Worm (Caenorhabditis elegans) whole organism, L3 larva: Measurements from ENCODE around the gene Y57A10A.27.

ENCODE experiments used
- R02D3.7 ChIP-seq: fragments of 150-350 bp; optimal IDR thresholded peaks from 2 replicates; lab custom pipeline; 2014; ENCODE audit warnings: missing biosample characterization, missing genetic modification characterization
- aly-2 ChIP-seq: fragments of 150-350 bp; optimal IDR thresholded peaks from 2 replicates; lab custom pipeline; 2014; ENCODE audit warnings: missing biosample characterization, missing genetic modification characterization
- ama-1 ChIP-seq: fragments of 150-350 bp; optimal IDR thresholded peaks from 2 replicates; lab custom pipeline; 2018
- ceh-16 ChIP-seq: sonication (generic microtip); optimal IDR thresholded peaks from 2 replicates; lab custom pipeline; 2017; ENCODE audit warnings: missing biosample characterization, missing genetic modification characterization
- ceh-28 ChIP-seq: fragments of 150-350 bp; optimal IDR thresholded peaks from 2 replicates; lab custom pipeline; 2014; ENCODE audit warnings: missing biosample characterization, missing genetic modification reagents, missing genetic modification characterization
- ceh-82 ChIP-seq: fragments of 150-350 bp; optimal IDR thresholded peaks from 2 replicates; lab custom pipeline; 2014; ENCODE audit warnings: missing biosample characterization, missing genetic modification characterization
- ceh-9 ChIP-seq: sonication (generic microtip); optimal IDR thresholded peaks from 2 replicates; lab custom pipeline; 2018; ENCODE audit warnings: missing biosample characterization, missing genetic modification characterization
- egl-27 ChIP-seq: sonication (generic microtip); optimal IDR thresholded peaks from 4 replicates; lab custom pipeline; 2017; ENCODE audit warnings: missing biosample characterization, missing genetic modification reagents, missing genetic modification characterization
- elt-1 ChIP-seq: fragments of 150-350 bp; optimal IDR thresholded peaks from 2 replicates; lab custom pipeline; 2014; ENCODE audit warnings: missing biosample characterization, missing genetic modification characterization
- elt-2 ChIP-seq: sonication (generic microtip); optimal IDR thresholded peaks from 2 replicates; lab custom pipeline; 2016; ENCODE audit warnings: missing genetic modification reagents, mild to moderate bottlenecking, missing genetic modification characterization, missing compliant biosample characterization
- elt-3 ChIP-seq, 3 experiments: fragments of 150-350 bp in 1 of 3; sonication (generic microtip) in 2 of 3; optimal IDR thresholded peaks; 2 replicates in 2 of 3; 4 replicates in 1 of 3; lab custom pipeline; 2014 to 2017; ENCODE audit warnings: missing biosample characterization in 3 of 3, missing genetic modification characterization in 3 of 3
- eor-1 ChIP-seq, 2 experiments: fragments of 150-350 bp; optimal IDR thresholded peaks; 2 replicates each; lab custom pipeline; 2014 to 2018; ENCODE audit warnings: missing biosample characterization in 2 of 2, missing genetic modification characterization in 2 of 2
- fkh-10 ChIP-seq: sonication (generic microtip); optimal IDR thresholded peaks from 2 replicates; lab custom pipeline; 2017; ENCODE audit warnings: missing biosample characterization, missing genetic modification reagents, missing genetic modification characterization
- fkh-2 ChIP-seq: fragments of 150-350 bp; optimal IDR thresholded peaks from 2 replicates; lab custom pipeline; 2014; ENCODE audit warnings: missing biosample characterization, missing genetic modification reagents, missing genetic modification characterization
- fos-1 ChIP-seq: fragments of 150-350 bp; optimal IDR thresholded peaks from 2 replicates; lab custom pipeline; 2014; ENCODE audit warnings: missing biosample characterization, missing genetic modification characterization
- hmg-11 ChIP-seq: sonication (generic microtip); optimal IDR thresholded peaks from 2 replicates; lab custom pipeline; 2016; ENCODE audit warnings: missing genetic modification characterization, missing compliant biosample characterization
- lin-15B ChIP-seq: fragments of 150-350 bp; optimal IDR thresholded peaks from 2 replicates; lab custom pipeline; 2014; ENCODE audit warnings: missing biosample characterization, missing genetic modification characterization
- lin-39 ChIP-seq: fragments of 150-350 bp; optimal IDR thresholded peaks from 2 replicates; lab custom pipeline; 2018; ENCODE audit warnings: missing biosample characterization, missing genetic modification reagents, missing genetic modification characterization
- lsy-12 ChIP-seq: sonication (generic microtip); optimal IDR thresholded peaks from 2 replicates; lab custom pipeline; 2016; ENCODE audit warnings: mild to moderate bottlenecking, missing genetic modification characterization, missing compliant biosample characterization
- mdl-1 ChIP-seq: fragments of 150-350 bp; optimal IDR thresholded peaks from 2 replicates; lab custom pipeline; 2014; ENCODE audit warnings: missing biosample characterization, missing genetic modification characterization
- mml-1 ChIP-seq: fragments of 150-350 bp; sonication (generic microtip); optimal IDR thresholded peaks from 3 replicates; lab custom pipeline; 2014; ENCODE audit warnings: missing biosample characterization, missing genetic modification characterization
- nfya-1 ChIP-seq: sonication (generic microtip); optimal IDR thresholded peaks from 2 replicates; lab custom pipeline; 2017; ENCODE audit warnings: missing genetic modification characterization, mild to moderate bottlenecking, missing compliant biosample characterization, antibody characterized with exemption, moderate library complexity; ENCODE audit not compliant: insufficient read depth
- nhr-11 ChIP-seq: fragments of 150-350 bp; optimal IDR thresholded peaks from 2 replicates; lab custom pipeline; 2014; ENCODE audit warnings: missing biosample characterization, missing genetic modification characterization
- nhr-12 ChIP-seq: fragments of 150-350 bp; optimal IDR thresholded peaks from 2 replicates; lab custom pipeline; 2014; ENCODE audit warnings: missing biosample characterization, missing genetic modification characterization
- nhr-23 ChIP-seq: fragments of 150-350 bp; optimal IDR thresholded peaks from 2 replicates; lab custom pipeline; 2014; ENCODE audit warnings: missing biosample characterization, missing genetic modification reagents, missing genetic modification characterization
- nhr-237 ChIP-seq: fragments of 150-350 bp; optimal IDR thresholded peaks from 2 replicates; lab custom pipeline; 2014; ENCODE audit warnings: missing biosample characterization, missing genetic modification characterization
- nhr-25 ChIP-seq: sonication (generic microtip); optimal IDR thresholded peaks from 2 replicates; lab custom pipeline; 2017; ENCODE audit warnings: missing biosample characterization, missing genetic modification characterization
- nhr-28 ChIP-seq: fragments of 150-350 bp; optimal IDR thresholded peaks from 2 replicates; lab custom pipeline; 2014; ENCODE audit warnings: missing biosample characterization, missing genetic modification characterization
- nhr-43 ChIP-seq: sonication (generic microtip); optimal IDR thresholded peaks from 2 replicates; lab custom pipeline; 2016; ENCODE audit warnings: mild to moderate bottlenecking, missing genetic modification characterization, missing compliant biosample characterization; ENCODE audit not compliant: poor library complexity, severe bottlenecking
- nhr-67 ChIP-seq: fragments of 150-350 bp; optimal IDR thresholded peaks from 2 replicates; lab custom pipeline; 2014; ENCODE audit warnings: missing biosample characterization, missing genetic modification characterization
- pha-4 ChIP-seq: fragments of 150-350 bp; optimal IDR thresholded peaks from 2 replicates; lab custom pipeline; 2014; ENCODE audit warnings: missing biosample characterization, missing genetic modification reagents, missing genetic modification characterization
- sea-2 ChIP-seq: fragments of 150-350 bp; sonication (generic microtip); optimal IDR thresholded peaks from 4 replicates; lab custom pipeline; 2014; ENCODE audit warnings: missing biosample characterization, missing genetic modification reagents, missing genetic modification characterization
- tbx-2 ChIP-seq: sonication (generic microtip); optimal IDR thresholded peaks from 2 replicates; lab custom pipeline; 2016; ENCODE audit warnings: mild to moderate bottlenecking, missing genetic modification characterization, missing compliant biosample characterization
- unc-39 ChIP-seq: sonication (generic microtip); optimal IDR thresholded peaks from 4 replicates; lab custom pipeline; 2017; ENCODE audit warnings: missing biosample characterization, missing genetic modification characterization
- zag-1 ChIP-seq: fragments of 150-350 bp; optimal IDR thresholded peaks from 2 replicates; lab custom pipeline; 2014; ENCODE audit warnings: missing biosample characterization, missing genetic modification characterization
- ztf-4 ChIP-seq: fragments of 150-350 bp; optimal IDR thresholded peaks from 2 replicates; lab custom pipeline; 2014; ENCODE audit warnings: missing biosample characterization, missing genetic modification characterization

The Y57A10A.27 gene

DNA sequence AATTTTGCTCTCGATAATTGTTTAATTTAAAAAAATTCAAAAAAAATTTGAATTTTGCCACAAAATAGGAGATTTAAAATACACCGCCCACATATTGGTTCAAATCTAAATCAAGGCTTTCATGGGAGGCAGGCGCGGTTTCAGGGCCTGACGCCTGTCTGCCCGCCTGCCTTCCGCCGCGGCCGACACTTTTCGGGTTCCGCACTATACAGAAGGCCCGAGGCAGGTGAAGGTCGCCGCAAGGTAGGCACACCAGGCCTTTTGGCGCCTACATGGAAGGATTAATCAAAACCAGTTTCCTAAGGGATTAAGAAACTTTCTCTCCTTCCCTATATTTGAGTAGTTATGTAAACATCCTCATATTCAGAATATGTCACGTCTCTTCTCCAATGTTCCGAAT is 32.3 kb downstream of the Y57A10A.27 start, which contains the start of gene Y57A10A.24:
Gene Y57A10A.24 (plus strand): TSS at position 396 of the 400 bp plus-strand sequence.
- TF ChIP-seq pha-4 (tag; lab: Kevin White, UChicago) (no peak), zag-1 (tag; lab: Kevin White, UChicago) (no peak), ceh-28 (tag; lab: Kevin White, UChicago) (no peak), mml-1 (tag; lab: Kevin White, UChicago) (no peak), nhr-28 (tag; lab: Kevin White, UChicago) (no peak), nhr-67 (no peak), lsy-12 (tag; lab: Kevin White, UChicago) (no peak), elt-3 (tag; optimal IDR thresholded peaks at IDR 0.05; lab: Kevin White, UChicago) (no peak), aly-2 (tag; lab: Kevin White, UChicago) (no peak), unc-39 (no peak), nhr-11 (no peak), elt-1 (tag; lab: Kevin White, UChicago) (no peak), mdl-1 (no peak), nhr-12 (tag; lab: Kevin White, UChicago) (no peak), lin-15B (no peak), eor-1 (tag; optimal IDR thresholded peaks at IDR 0.05; lab: Kevin White, UChicago) (no peak), sea-2 (no peak), elt-2 (no peak), ama-1 (lab: Kevin White, UChicago) (no peak)

DNA sequence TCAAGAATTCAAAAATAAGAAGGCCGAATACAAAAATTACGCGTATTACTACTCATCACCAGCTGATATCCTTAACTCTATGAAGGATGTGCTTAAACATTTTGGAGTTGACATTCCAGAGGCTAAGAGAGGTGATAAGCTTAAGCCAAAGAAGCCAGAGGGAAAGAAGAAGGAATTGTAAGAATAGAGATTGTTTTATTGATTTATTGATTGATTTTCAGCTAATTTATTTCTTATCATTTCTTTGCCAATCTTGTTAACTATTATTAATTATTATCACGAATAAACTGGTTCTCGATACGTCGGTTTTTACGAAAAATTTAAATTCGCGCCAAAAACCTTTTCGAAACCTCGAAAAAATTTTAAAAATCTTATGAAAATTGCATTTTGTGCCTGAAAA is 33.1 kb downstream of the Y57A10A.27 start:
- TF ChIP-seq hmg-11 = no peak
- TF ChIP-seq ceh-28 (tag; lab: Kevin White, UChicago) = peak; percentile 76

DNA sequence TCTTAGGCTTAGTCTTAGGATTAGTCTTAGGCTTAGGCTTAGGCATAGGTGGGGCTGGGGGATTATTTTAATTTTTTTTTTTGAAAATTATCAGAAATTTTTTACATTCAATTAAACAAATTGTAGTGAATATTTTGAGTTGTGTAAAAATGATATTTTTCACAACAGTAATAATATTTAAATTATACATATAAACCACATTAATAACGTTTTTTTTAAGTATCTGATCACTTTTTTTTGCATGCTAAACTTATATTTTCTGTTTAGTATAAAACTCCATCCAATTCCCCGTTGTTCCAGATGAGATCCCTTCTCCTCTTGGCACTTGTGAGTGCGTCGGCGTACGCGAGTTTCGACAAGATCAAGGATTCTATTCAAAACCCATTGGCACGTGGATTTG is 34.8 kb downstream of the Y57A10A.27 start, which contains the start of gene txdc-12.1:
Gene txdc-12.1 (plus strand): TSS at position 301 of the 400 bp plus-strand sequence.
- TF ChIP-seq nhr-43 (tag; lab: Kevin White, UChicago) (no peak), fkh-10 (GFP tag; lab: Kevin White, UChicago) (no peak), nhr-237 (tag; lab: Kevin White, UChicago) (no peak), unc-39 (no peak), aly-2 (tag; lab: Kevin White, UChicago) (no peak), elt-1 (tag; lab: Kevin White, UChicago) (no peak), nhr-28 (tag; lab: Kevin White, UChicago) (no peak), eor-1 (tag; optimal IDR thresholded peaks at IDR 0.05; lab: Kevin White, UChicago) (no peak), ceh-28 (tag; lab: Kevin White, UChicago) (no peak), ceh-16 (tag; lab: Kevin White, UChicago) (no peak)

DNA sequence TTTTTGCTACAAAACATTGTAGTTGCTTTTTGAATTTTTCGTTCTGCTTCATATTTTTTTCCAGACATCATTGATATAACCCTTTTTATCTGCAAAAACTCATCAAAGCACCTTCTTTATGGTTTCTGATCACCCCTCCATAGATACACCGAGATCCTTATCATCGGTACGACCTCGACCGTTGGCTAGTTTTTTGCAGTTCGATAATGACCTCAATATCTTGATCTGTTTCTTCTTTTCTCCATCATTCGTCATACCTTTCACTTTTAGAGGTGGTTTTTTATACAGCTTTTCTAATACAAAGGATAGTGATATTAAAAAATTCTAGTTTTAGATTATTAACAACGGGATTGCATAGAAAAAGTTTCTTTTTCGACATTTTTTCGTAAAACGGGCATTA is 35.4 kb downstream of the Y57A10A.27 start:
- TF ChIP-seq ceh-28 (tag; lab: Kevin White, UChicago) (peak; percentile 0), elt-1 (tag; lab: Kevin White, UChicago) (peak; percentile 98), sea-2 (no peak), ceh-16 (tag; lab: Kevin White, UChicago) (no peak), elt-3 (tag; optimal IDR thresholded peaks at IDR 0.05; lab: Kevin White, UChicago) (peak in 2 of 3 experiments; percentile 24 to 34), nhr-23 (tag; lab: Kevin White, UChicago) (peak; percentile 90), fkh-2 (tag; lab: Kevin White, UChicago) (no peak), egl-27 (no peak), nhr-237 (tag; lab: Kevin White, UChicago) (no peak), unc-39 (no peak), ceh-9 (tag; lab: Kevin White, UChicago) (no peak), aly-2 (tag; lab: Kevin White, UChicago) (no peak), ztf-4 (tag; lab: Kevin White, UChicago) (no peak), nhr-43 (tag; lab: Kevin White, UChicago) (no peak), nhr-25 (tag; lab: Kevin White, UChicago) (peak; percentile 96)

DNA sequence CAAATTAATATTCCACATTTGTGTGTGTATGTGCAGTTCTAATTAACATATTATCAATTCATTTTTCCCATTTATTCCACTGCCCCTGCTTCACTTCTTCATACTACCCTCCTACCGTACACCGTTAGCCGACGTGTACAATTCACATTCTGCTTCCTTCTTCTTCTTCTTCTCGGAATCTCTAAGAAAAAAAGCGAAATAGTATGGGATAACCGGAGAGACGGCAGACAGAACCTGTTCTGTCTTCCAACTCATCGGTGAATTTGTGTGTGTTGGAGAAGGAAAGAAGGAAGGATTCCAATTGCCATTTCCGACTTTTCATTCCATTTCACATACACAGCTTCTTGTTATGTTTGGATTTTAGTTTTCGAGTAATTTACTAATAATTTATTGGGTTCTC is 37.3 kb downstream of the Y57A10A.27 start:
- peak; percentile 78 for TF ChIP-seq nhr-23 (tag; lab: Kevin White, UChicago)
- no peak for TF ChIP-seq sea-2
- no peak for TF ChIP-seq fos-1 (tag; lab: Kevin White, UChicago)
- TF ChIP-seq elt-2 = no peak
- no peak for TF ChIP-seq mml-1 (tag; lab: Kevin White, UChicago)
- no peak for TF ChIP-seq nhr-11
- peak; percentile 49 for TF ChIP-seq nfya-1 (tag; lab: Kevin White, UChicago)
- TF ChIP-seq fkh-2 (tag; lab: Kevin White, UChicago) = no peak
- TF ChIP-seq ceh-82 (tag; lab: Kevin White, UChicago) = no peak
- TF ChIP-seq elt-3 (tag; optimal IDR thresholded peaks at IDR 0.05; lab: Kevin White, UChicago) = peak in 1 of 3 experiments; percentile 13
- peak; percentile 22 for TF ChIP-seq hmg-11
- TF ChIP-seq nhr-25 (tag; lab: Kevin White, UChicago) = peak; percentile 67
- TF ChIP-seq unc-39 = no peak
- no peak for TF ChIP-seq nhr-67
- TF ChIP-seq zag-1 (tag; lab: Kevin White, UChicago) = no peak
- TF ChIP-seq nhr-237 (tag; lab: Kevin White, UChicago) = no peak
- TF ChIP-seq lin-39 (tag; lab: Kevin White, UChicago) = no peak
- TF ChIP-seq mdl-1 = no peak
- TF ChIP-seq lin-15B = peak; percentile 38
- no peak for TF ChIP-seq tbx-2
- no peak for TF ChIP-seq R02D3.7
